Fruit fly (Drosophila melanogaster): ENCODE measurements around the gene CG10853.
A peak's percentile ranks its signal among the peaks of the same experiment; 100 is the strongest.

CG10853 gene

dm6 chr3L:3942241-3943028 is 5.3 kb upstream of the CG10853 start, which contains the start of the genes CG10863 and CG14982 (continued):
- TF ChIP-seq CG11696 (GFP tag; IDR thresholded peaks at IDR 0.05): no peak
- TF ChIP-seq toy (GFP tag; IDR thresholded peaks at IDR 0.05): no peak
- TF ChIP-seq CG7372 (GFP tag; IDR thresholded peaks at IDR 0.05): no peak
- no peak for TF ChIP-seq slp2 (GFP tag; optimal IDR thresholded peaks at IDR 0.05)
- no peak for TF ChIP-seq Fer3 (tag; optimal IDR thresholded peaks at IDR 0.05)
- no peak for TF ChIP-seq maf-S (GFP tag; optimal IDR thresholded peaks at IDR 0.05)
- no peak for TF ChIP-seq eve (GFP tag; optimal IDR thresholded peaks at IDR 0.05)
- TF ChIP-seq CG17912 (GFP tag; optimal IDR thresholded peaks at IDR 0.05): no peak
- no peak for TF ChIP-seq Elba2 (GFP tag; optimal IDR thresholded peaks at IDR 0.05)
- TF ChIP-seq CG13287 (GFP tag; IDR thresholded peaks at IDR 0.05; ENCODE audit: partially characterized antibody): no peak; the same call in 1 of the 2 replicates
- TF ChIP-seq CG9817 (tag; optimal IDR thresholded peaks at IDR 0.05): no peak
- TF ChIP-seq CG11560 (tag; IDR thresholded peaks at IDR 0.05): no peak
- no peak for TF ChIP-seq dpn (GFP tag; optimal IDR thresholded peaks at IDR 0.05)
- no peak for TF ChIP-seq CG10321 (GFP tag; IDR thresholded peaks at IDR 0.05)
- TF ChIP-seq sima (GFP tag; optimal IDR thresholded peaks at IDR 0.05): no peak
- TF ChIP-seq CG5180 (GFP tag; optimal IDR thresholded peaks at IDR 0.05): no peak
- no peak for TF ChIP-seq gcm2 (GFP tag; optimal IDR thresholded peaks at IDR 0.05)
- TF ChIP-seq CG10267 (tag; optimal IDR thresholded peaks at IDR 0.05): no peak
- no peak for TF ChIP-seq CG11247 (GFP tag; IDR thresholded peaks at IDR 0.05)
- TF ChIP-seq caup (GFP tag; optimal IDR thresholded peaks at IDR 0.05; ENCODE audit: severe bottlenecking): peak; percentile 9
- TF ChIP-seq Lhr (GFP tag; optimal IDR thresholded peaks at IDR 0.05): no peak
- TF ChIP-seq CG8388 (GFP tag; optimal IDR thresholded peaks at IDR 0.05): no peak
- no peak for TF ChIP-seq CG3847 (GFP tag; IDR thresholded peaks at IDR 0.05)
- TF ChIP-seq CG30020 (tag; optimal IDR thresholded peaks at IDR 0.05): no peak
- no peak for TF ChIP-seq CG3995 (GFP tag; optimal IDR thresholded peaks at IDR 0.05)
- no peak for TF ChIP-seq knrl (GFP tag; IDR thresholded peaks at IDR 0.05; ENCODE audit: partially characterized antibody)
- no peak for TF ChIP-seq ftz-f1 (GFP tag; optimal IDR thresholded peaks at IDR 0.05)
- no peak for TF ChIP-seq sens (GFP tag)
- TF ChIP-seq br (optimal IDR thresholded peaks at IDR 0.05): no peak
- no peak for TF ChIP-seq Abd-B (GFP tag; optimal IDR thresholded peaks at IDR 0.05)
- TF ChIP-seq Hr39 (optimal IDR thresholded peaks at IDR 0.05): no peak
- TF ChIP-seq scrt (GFP tag; optimal IDR thresholded peaks at IDR 0.05): peak; percentile 47
- TF ChIP-seq CG17568 (GFP tag; optimal IDR thresholded peaks at IDR 0.05): no peak
- TF ChIP-seq her (GFP tag; optimal IDR thresholded peaks at IDR 0.05): no peak
- TF ChIP-seq sna (GFP tag; IDR thresholded peaks at IDR 0.05; ENCODE audit: partially characterized antibody): no peak
- TF ChIP-seq Stat92E (GFP tag; optimal IDR thresholded peaks at IDR 0.05): no peak
- no peak for TF ChIP-seq HmgD (GFP tag; optimal IDR thresholded peaks at IDR 0.05)
- TF ChIP-seq Sox100B (GFP tag; optimal IDR thresholded peaks at IDR 0.05): no peak
- no peak for TF ChIP-seq CG9437 (GFP tag; optimal IDR thresholded peaks at IDR 0.05)
- no peak for TF ChIP-seq CG18476 (GFP tag; optimal IDR thresholded peaks at IDR 0.05)
- no peak for TF ChIP-seq CG11723 (GFP tag; optimal IDR thresholded peaks at IDR 0.05)
- TF ChIP-seq crc (GFP tag; optimal IDR thresholded peaks at IDR 0.05): no peak
- no peak for TF ChIP-seq HLH54F (GFP tag; optimal IDR thresholded peaks at IDR 0.05)
- no peak for TF ChIP-seq CG18619 (GFP tag; optimal IDR thresholded peaks at IDR 0.05)
- TF ChIP-seq CG10209 (GFP tag; optimal IDR thresholded peaks at IDR 0.05): no peak
- no peak for TF ChIP-seq CG13424 (tag; optimal IDR thresholded peaks at IDR 0.05)
- no peak for TF ChIP-seq Nf-YA (GFP tag; IDR thresholded peaks at IDR 0.05)
- TF ChIP-seq mld (GFP tag; IDR thresholded peaks at IDR 0.05; ENCODE audit: partially characterized antibody): no peak
- TF ChIP-seq p53 (GFP tag; optimal IDR thresholded peaks at IDR 0.05): no peak
- TF ChIP-seq pros (GFP tag; optimal IDR thresholded peaks at IDR 0.05): no peak
